Fruit fly (Drosophila melanogaster): ENCODE results near the gene Wdr37.

Gene Wdr37

dm6 chr3R:18438181-18438826 is 35.8 kb upstream of the Wdr37 start:
- no peak for TF ChIP-seq CG15336 (GFP tag; IDR thresholded peaks at IDR 0.05)
- TF ChIP-seq dsx (GFP tag; optimal IDR thresholded peaks at IDR 0.05; ENCODE audit: poor library complexity, severe bottlenecking): no peak
- TF ChIP-seq CG11294 (GFP tag; IDR thresholded peaks at IDR 0.05): no peak
- TF ChIP-seq ss (GFP tag; optimal IDR thresholded peaks at IDR 0.05): no peak
- TF ChIP-seq fd85E (GFP tag; optimal IDR thresholded peaks at IDR 0.05): no peak
- TF ChIP-seq CG34406 (GFP tag; optimal IDR thresholded peaks at IDR 0.05): peak; percentile 9
- no peak for TF ChIP-seq OdsH (GFP tag; optimal IDR thresholded peaks at IDR 0.05)
- no peak for TF ChIP-seq Hr4 (GFP tag; optimal IDR thresholded peaks at IDR 0.05)
- TF ChIP-seq Eip78C (GFP tag): peak; percentile 73
- no peak for TF ChIP-seq dac (GFP tag; optimal IDR thresholded peaks at IDR 0.05)
- TF ChIP-seq Eip93F (GFP tag; optimal IDR thresholded peaks at IDR 0.05): no peak
- TF ChIP-seq svp (GFP tag): peak; percentile 43
- no peak for TF ChIP-seq fkh (GFP tag; optimal IDR thresholded peaks at IDR 0.05)
- TF ChIP-seq esn (GFP tag; optimal IDR thresholded peaks at IDR 0.05): no peak
- no peak for TF ChIP-seq Smox (GFP tag; optimal IDR thresholded peaks at IDR 0.05)
- TF ChIP-seq eg (GFP tag; IDR thresholded peaks at IDR 0.05): peak; percentile 6; the same call in 1 of the 3 replicates
- TF ChIP-seq pdm3 (GFP tag; optimal IDR thresholded peaks at IDR 0.05): no peak
- TF ChIP-seq CG16779 (tag; optimal IDR thresholded peaks at IDR 0.05): no peak
- no peak for TF ChIP-seq CG11762 (GFP tag; optimal IDR thresholded peaks at IDR 0.05; ENCODE audit: insufficient read depth)
- no peak for TF ChIP-seq Hr38 (GFP tag; optimal IDR thresholded peaks at IDR 0.05)
- no peak for TF ChIP-seq Blimp-1 (GFP tag; optimal IDR thresholded peaks at IDR 0.05)
- TF ChIP-seq Gug (GFP tag; IDR thresholded peaks at IDR 0.05): no peak
- TF ChIP-seq CG6808 (GFP tag; optimal IDR thresholded peaks at IDR 0.05): no peak
- TF ChIP-seq Sox14 (GFP tag; optimal IDR thresholded peaks at IDR 0.05): no peak
- TF ChIP-seq CG8632 (GFP tag; optimal IDR thresholded peaks at IDR 0.05): peak; percentile 27
- no peak for TF ChIP-seq CG10669 (GFP tag; optimal IDR thresholded peaks at IDR 0.05)
- TF ChIP-seq CG31627 (GFP tag; optimal IDR thresholded peaks at IDR 0.05): no peak
- no peak for TF ChIP-seq CG9139 (GFP tag; optimal IDR thresholded peaks at IDR 0.05)
- TF ChIP-seq Met (GFP tag; optimal IDR thresholded peaks at IDR 0.05): no peak
- TF ChIP-seq CG3919 (GFP tag; optimal IDR thresholded peaks at IDR 0.05): peak; percentile 27
- TF ChIP-seq Sox102F (GFP tag; optimal IDR thresholded peaks at IDR 0.05): no peak
- no peak for TF ChIP-seq net (GFP tag; optimal IDR thresholded peaks at IDR 0.05)
- no peak for TF ChIP-seq topi (GFP tag; optimal IDR thresholded peaks at IDR 0.05)
- no peak for TF ChIP-seq CG8319 (GFP tag; optimal IDR thresholded peaks at IDR 0.05)
- TF ChIP-seq CG32006 (GFP tag; optimal IDR thresholded peaks at IDR 0.05): no peak
- no peak for TF ChIP-seq CG6854 (GFP tag; optimal IDR thresholded peaks at IDR 0.05)
- TF ChIP-seq fd59A (GFP tag; optimal IDR thresholded peaks at IDR 0.05): no peak
- no peak for TF ChIP-seq CG10631 (GFP tag; optimal IDR thresholded peaks at IDR 0.05)
- no peak for TF ChIP-seq Ets96B (tag; optimal IDR thresholded peaks at IDR 0.05)
- TF ChIP-seq CG7368 (GFP tag; optimal IDR thresholded peaks at IDR 0.05): no peak
- TF ChIP-seq CG11902 (GFP tag; optimal IDR thresholded peaks at IDR 0.05): no peak
- TF ChIP-seq achi (GFP tag; optimal IDR thresholded peaks at IDR 0.05): peak; percentile 26
- TF ChIP-seq CG6163 (GFP tag; IDR thresholded peaks at IDR 0.05): 0 out of 3 replicates have a peak, but pooled peaks have one; percentile 57
- no peak for TF ChIP-seq lz (GFP tag; optimal IDR thresholded peaks at IDR 0.05)
- TF ChIP-seq CG3032 (tag; optimal IDR thresholded peaks at IDR 0.05): no peak
- no peak for TF ChIP-seq CG1621 (tag; optimal IDR thresholded peaks at IDR 0.05)
- TF ChIP-seq CG8119 (GFP tag; IDR thresholded peaks at IDR 0.05): no peak
- no peak for TF ChIP-seq Hr39 (GFP tag; optimal IDR thresholded peaks at IDR 0.05)
- TF ChIP-seq salr (GFP tag; optimal IDR thresholded peaks at IDR 0.05): no peak
- TF ChIP-seq CG6276 (GFP tag; optimal IDR thresholded peaks at IDR 0.05): no peak
- no peak for TF ChIP-seq vri (GFP tag; optimal IDR thresholded peaks at IDR 0.05)
- no peak for TF ChIP-seq CG4318 (GFP tag; optimal IDR thresholded peaks at IDR 0.05)

Measured in whole organism, prepupa.